Fruit fly (Drosophila melanogaster) whole organism, embryonic: ENCODE measurements around the gene CG42395.

Source experiments
- CG10543 ChIP-seq: fragments of 200-800 bp; sonication (Bioruptor generic); optimal IDR thresholded peaks from 3 replicates; lab custom pipeline; 2017; ENCODE audit warnings: missing biosample characterization, mild to moderate bottlenecking, missing genetic modification characterization, moderate library complexity
- CG10959 ChIP-seq: fragments of 200-800 bp; sonication (Bioruptor generic); IDR thresholded peaks from 2 replicates; pipeline ENCODE4 v1.3.6; 2022; ENCODE audit warnings: missing biosample characterization, missing genetic modification characterization
- CG12071 ChIP-seq: fragments of 200-800 bp; sonication (Bioruptor generic); optimal IDR thresholded peaks from 3 replicates; lab custom pipeline; 2018; ENCODE audit warnings: missing biosample characterization, mild to moderate bottlenecking, missing genetic modification characterization
- CG17829 ChIP-seq: fragments of 200-800 bp; optimal IDR thresholded peaks from 2 replicates; lab custom pipeline; 2019; ENCODE audit warnings: missing biosample characterization, mild to moderate bottlenecking, missing genetic modification characterization, moderate library complexity
- CG2202 ChIP-seq: fragments of 200-800 bp; sonication (Bioruptor generic); optimal IDR thresholded peaks from 2 replicates; lab custom pipeline; 2018; ENCODE audit warnings: missing biosample characterization, mild to moderate bottlenecking, missing genetic modification characterization
- CG8089 ChIP-seq: fragments of 200-800 bp; sonication (Bioruptor generic); optimal IDR thresholded peaks from 3 replicates; lab custom pipeline; 2016; ENCODE audit warnings: missing biosample characterization, missing genetic modification characterization
- CG8359 ChIP-seq: fragments of 200-800 bp; sonication (Bioruptor generic); optimal IDR thresholded peaks from 2 replicates; lab custom pipeline; 2017; ENCODE audit warnings: missing biosample characterization, mild to moderate bottlenecking, missing genetic modification characterization, borderline replicate concordance
- MBD-R2 ChIP-seq: fragments of 200-800 bp; sonication (Bioruptor generic); IDR thresholded peaks from 2 replicates; pipeline ENCODE4 v1.3.6; 2022; ENCODE audit warnings: missing biosample characterization, missing genetic modification characterization
- MESR4 ChIP-seq: fragments of 200-800 bp; sonication (Bioruptor generic); optimal IDR thresholded peaks from 2 replicates; lab custom pipeline; 2018; ENCODE audit warnings: missing biosample characterization, mild to moderate bottlenecking, missing genetic modification characterization, moderate library complexity
- Sry-β ChIP-seq: fragments of 200-800 bp; sonication (Bioruptor generic); optimal IDR thresholded peaks from 2 replicates; lab custom pipeline; 2018; ENCODE audit warnings: missing biosample characterization, mild to moderate bottlenecking, missing genetic modification characterization, moderate library complexity
- bcd ChIP-seq: fragments of 200-800 bp; sonication (Bioruptor generic); optimal IDR thresholded peaks from 2 replicates; lab custom pipeline; 2017; ENCODE audit warnings: missing biosample characterization, mild to moderate bottlenecking, missing genetic modification characterization
- fru ChIP-seq: fragments of >200 bp; optimal IDR thresholded peaks from 2 replicates; lab custom pipeline; 2017
- sisA ChIP-seq: fragments of 200-800 bp; sonication (Bioruptor generic); IDR thresholded peaks from 2 replicates; pipeline ENCODE4 v1.3.6; 2022; ENCODE audit warnings: missing biosample characterization, missing genetic modification characterization

DNA sequence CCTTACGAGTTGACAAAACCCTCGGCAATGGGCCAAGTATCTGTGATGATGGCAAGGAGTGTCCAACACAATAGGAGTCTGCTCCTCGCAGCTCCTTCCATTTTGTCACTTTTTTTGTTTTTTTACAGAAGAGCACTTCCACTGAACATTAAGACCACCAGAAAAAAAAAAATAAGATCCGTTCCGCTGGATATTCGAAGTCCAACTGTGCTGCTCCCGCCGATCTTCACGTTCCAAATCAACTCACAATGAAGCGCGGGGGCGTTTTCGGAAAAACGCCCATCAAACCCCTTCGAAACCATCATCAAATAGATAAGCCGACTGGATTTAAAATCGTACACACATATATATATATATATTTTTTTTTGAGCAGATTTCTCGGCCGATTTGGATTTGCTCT lies 4.8 kb downstream of the CG42395 start, which contains the start of gene Cubn:
- TF ChIP-seq MESR4 (GFP tag; lab: Kevin White, UChicago) (no peak), CG2202 (tag; lab: Kevin White, UChicago) (no peak), CG10543 (no peak), sisA (GFP tag; lab: Robert Waterston, UW) (no peak), CG10959 (GFP tag; lab: Robert Waterston, UW) (no peak), Sry-β (GFP tag; lab: Kevin White, UChicago) (no peak), CG8359 (no peak), bcd (GFP tag; lab: Kevin White, UChicago) (no peak), fru (lab: Kevin White, UChicago) (no peak), CG17829 (tag; lab: Kevin White, UChicago) (no peak), CG12071 (no peak), MBD-R2 (no peak), CG8089 (GFP tag; lab: Kevin White, UChicago) (no peak)
